Fruit fly (Drosophila melanogaster) whole organism, embryonic: Measurements from ENCODE around the gene CG13126.

Experiments used
- Ada2b ChIP-seq: fragments of 200-800 bp; sonication (Bioruptor generic); IDR thresholded peaks from 2 replicates; pipeline ENCODE4 v1.3.6; 2022; ENCODE audit warnings: missing biosample characterization, missing genetic modification characterization
- Atf6 ChIP-seq: fragments of 200-800 bp; sonication (Bioruptor generic); IDR thresholded peaks from 2 replicates; pipeline ENCODE4 v1.3.6; 2022; ENCODE audit warnings: missing biosample characterization, missing genetic modification characterization
- BtbVII ChIP-seq: fragments of 200-800 bp; sonication (Bioruptor generic); optimal IDR thresholded peaks from 3 replicates; lab custom pipeline; 2017; ENCODE audit warnings: missing biosample characterization, mild to moderate bottlenecking, missing genetic modification characterization
- CG10274 ChIP-seq: fragments of 200-800 bp; sonication (Bioruptor generic); optimal IDR thresholded peaks from 3 replicates; lab custom pipeline; 2017; ENCODE audit warnings: missing biosample characterization, mild to moderate bottlenecking, missing genetic modification characterization
- CG10959 ChIP-seq: fragments of 200-800 bp; sonication (Bioruptor generic); IDR thresholded peaks from 2 replicates; pipeline ENCODE4 v1.3.6; 2022; ENCODE audit warnings: missing biosample characterization, missing genetic modification characterization
- CG11560 ChIP-seq: fragments of 200-800 bp; sonication (Bioruptor generic); IDR thresholded peaks from 3 replicates; pipeline ENCODE4 v1.3.6; 2022; ENCODE audit warnings: missing biosample characterization, missing genetic modification characterization
- CG12155 ChIP-seq: fragments of 200-800 bp; sonication (Bioruptor generic); optimal IDR thresholded peaks from 3 replicates; lab custom pipeline; 2016; ENCODE audit warnings: missing biosample characterization, missing genetic modification characterization
- CG12219 ChIP-seq: fragments of 200-800 bp; sonication (Bioruptor generic); optimal IDR thresholded peaks from 3 replicates; lab custom pipeline; 2018; ENCODE audit warnings: missing biosample characterization, mild to moderate bottlenecking, missing genetic modification characterization
- CG12659 ChIP-seq: fragments of 200-800 bp; sonication (Bioruptor generic); optimal IDR thresholded peaks from 3 replicates; lab custom pipeline; 2017; ENCODE audit warnings: mild to moderate bottlenecking, missing biosample characterization, missing genetic modification reagents, missing genetic modification characterization
- CG13424 ChIP-seq: fragments of 200-800 bp; sonication (Bioruptor generic); optimal IDR thresholded peaks from 2 replicates; lab custom pipeline; 2019; ENCODE audit warnings: missing biosample characterization, mild to moderate bottlenecking, missing genetic modification characterization, moderate library complexity
- CG17361 ChIP-seq: fragments of 200-800 bp; sonication (Bioruptor generic); IDR thresholded peaks from 3 replicates; pipeline ENCODE4 v1.3.6; 2022; ENCODE audit warnings: missing biosample characterization, missing genetic modification characterization
- CG2712 ChIP-seq: fragments of 200-800 bp; optimal IDR thresholded peaks from 3 replicates; lab custom pipeline; 2019; ENCODE audit warnings: missing biosample characterization, mild to moderate bottlenecking, missing genetic modification characterization, moderate library complexity
- CG6854 ChIP-seq: fragments of 200-800 bp; sonication (Bioruptor generic); optimal IDR thresholded peaks from 3 replicates; lab custom pipeline; 2017; ENCODE audit warnings: missing biosample characterization, mild to moderate bottlenecking, missing genetic modification characterization
- CG7839 ChIP-seq: fragments of 200-800 bp; sonication (Bioruptor generic); optimal IDR thresholded peaks from 3 replicates; lab custom pipeline; 2018; ENCODE audit warnings: missing biosample characterization, mild to moderate bottlenecking, missing genetic modification characterization, moderate library complexity
- CG9797 ChIP-seq: fragments of 200-800 bp; sonication (Bioruptor generic); optimal IDR thresholded peaks from 3 replicates; lab custom pipeline; 2018; ENCODE audit warnings: missing biosample characterization, mild to moderate bottlenecking, missing genetic modification characterization
- Chrac-16 ChIP-seq: fragments of 200-800 bp; sonication (Bioruptor generic); optimal IDR thresholded peaks from 3 replicates; lab custom pipeline; 2016; ENCODE audit warnings: missing biosample characterization, missing genetic modification characterization
- Dip3 ChIP-seq: fragments of 200-800 bp; sonication (Bioruptor generic); optimal IDR thresholded peaks from 3 replicates; lab custom pipeline; 2016; ENCODE audit warnings: missing biosample characterization, missing genetic modification characterization
- E2f1 ChIP-seq: fragments of 200-800 bp; sonication (Bioruptor generic); IDR thresholded peaks from 2 replicates; pipeline ENCODE4 v1.3.6; 2022; ENCODE audit warnings: missing biosample characterization, missing genetic modification characterization
- Ets65A ChIP-seq: fragments of 200-800 bp; sonication (Bioruptor generic); peaks from one replicate; lab custom pipeline; 2016; ENCODE audit warnings: missing biosample characterization, missing genetic modification characterization
- Ets97D ChIP-seq: fragments of 200-800 bp; sonication (Bioruptor generic); optimal IDR thresholded peaks from 3 replicates; lab custom pipeline; 2016; ENCODE audit warnings: missing biosample characterization, missing genetic modification characterization
- Fer2 ChIP-seq: fragments of 200-800 bp; sonication (Bioruptor generic); optimal IDR thresholded peaks from 2 replicates; lab custom pipeline; 2018; ENCODE audit warnings: missing biosample characterization, mild to moderate bottlenecking, missing genetic modification characterization, moderate library complexity
- HmgZ ChIP-seq: fragments of 200-800 bp; sonication (Bioruptor generic); optimal IDR thresholded peaks from 2 replicates; lab custom pipeline; 2018; ENCODE audit warnings: missing biosample characterization, mild to moderate bottlenecking, missing genetic modification characterization
- Med ChIP-seq: fragments of 200-800 bp; sonication (Bioruptor generic); peaks from one replicate; lab custom pipeline; 2016; ENCODE audit warnings: missing biosample characterization, missing genetic modification characterization, mild to moderate bottlenecking, inconsistent platforms, moderate library complexity
- Myb ChIP-seq: fragments of 200-800 bp; sonication (Bioruptor generic); optimal IDR thresholded peaks from 2 replicates; lab custom pipeline; 2016; ENCODE audit warnings: missing biosample characterization, missing genetic modification characterization
- Opbp ChIP-seq: fragments of 200-800 bp; sonication (Bioruptor generic); IDR thresholded peaks from 3 replicates; pipeline ENCODE4 v1.3.6; 2022; ENCODE audit warnings: missing biosample characterization, missing genetic modification characterization; ENCODE audit not compliant: partially characterized antibody
- Ravus ChIP-seq: fragments of 200-800 bp; sonication (Bioruptor generic); IDR thresholded peaks from 2 replicates; pipeline ENCODE4 v1.3.6; 2022; ENCODE audit warnings: missing biosample characterization, missing genetic modification characterization
- Six4 ChIP-seq: fragments of 200-800 bp; sonication (Bioruptor generic); optimal IDR thresholded peaks from 2 replicates; lab custom pipeline; 2016; ENCODE audit warnings: missing biosample characterization, missing genetic modification characterization
- Ssrp ChIP-seq: fragments of 200-800 bp; sonication (Bioruptor generic); optimal IDR thresholded peaks from 2 replicates; lab custom pipeline; 2018; ENCODE audit warnings: missing biosample characterization, mild to moderate bottlenecking, missing genetic modification characterization, moderate library complexity
- TFAM ChIP-seq: fragments of 200-800 bp; sonication (Bioruptor generic); optimal IDR thresholded peaks from 2 replicates; lab custom pipeline; 2017; ENCODE audit warnings: missing biosample characterization, missing genetic modification characterization, inconsistent platforms
- Xbp1 ChIP-seq: fragments of 200-800 bp; sonication (Bioruptor generic); optimal IDR thresholded peaks from 3 replicates; lab custom pipeline; 2016; ENCODE audit warnings: missing biosample characterization, mild to moderate bottlenecking, missing genetic modification characterization
- abd-A ChIP-seq: fragments of 200-800 bp; sonication (Bioruptor generic); optimal IDR thresholded peaks from 3 replicates; lab custom pipeline; 2019; ENCODE audit warnings: missing biosample characterization, mild to moderate bottlenecking, missing genetic modification characterization, moderate library complexity
- ac ChIP-seq: fragments of 200-800 bp; sonication (Bioruptor generic); optimal IDR thresholded peaks from 3 replicates; lab custom pipeline; 2017; ENCODE audit warnings: missing biosample characterization, mild to moderate bottlenecking, missing genetic modification characterization
- ash1 ChIP-seq: fragments of 200-800 bp; sonication (Bioruptor generic); optimal IDR thresholded peaks from 2 replicates; lab custom pipeline; 2018; ENCODE audit warnings: missing biosample characterization, mild to moderate bottlenecking, missing genetic modification characterization
- bbx ChIP-seq: fragments of 200-800 bp; sonication (Bioruptor generic); IDR thresholded peaks from 2 replicates; pipeline ENCODE4 v1.3.6; 2022; ENCODE audit warnings: missing biosample characterization, missing genetic modification characterization; ENCODE audit not compliant: partially characterized antibody
- chinmo ChIP-seq: fragments of 200-800 bp; sonication (Bioruptor generic); IDR thresholded peaks from 4 replicates; pipeline ENCODE4 v1.3.6; 2022; ENCODE audit warnings: missing biosample characterization, missing genetic modification characterization; ENCODE audit not compliant: partially characterized antibody
- dm ChIP-seq: fragments of 200-800 bp; sonication (Bioruptor generic); optimal IDR thresholded peaks from 3 replicates; lab custom pipeline; 2016; ENCODE audit warnings: missing biosample characterization, missing genetic modification characterization
- dmrt11E ChIP-seq: fragments of 200-800 bp; sonication (Bioruptor generic); optimal IDR thresholded peaks from 3 replicates; lab custom pipeline; 2018; ENCODE audit warnings: missing biosample characterization, mild to moderate bottlenecking, missing genetic modification characterization, moderate library complexity
- ems ChIP-seq: fragments of 200-800 bp; sonication (Bioruptor generic); optimal IDR thresholded peaks from 3 replicates; lab custom pipeline; 2016; ENCODE audit warnings: missing biosample characterization, missing genetic modification characterization
- exex ChIP-seq: fragments of 200-800 bp; sonication (Bioruptor generic); optimal IDR thresholded peaks from 4 replicates; lab custom pipeline; 2018; ENCODE audit warnings: missing biosample characterization, mild to moderate bottlenecking, missing genetic modification characterization, moderate library complexity
- gsb ChIP-seq: fragments of 200-800 bp; sonication (Bioruptor generic); IDR thresholded peaks from 2 replicates; pipeline ENCODE4 v1.3.6; 2022; ENCODE audit warnings: missing biosample characterization, missing genetic modification characterization
- jigr1 ChIP-seq: fragments of 200-800 bp; sonication (Bioruptor generic); IDR thresholded peaks from 3 replicates; pipeline ENCODE4 v1.3.6; 2022; ENCODE audit warnings: missing biosample characterization, missing genetic modification characterization
- onecut ChIP-seq: fragments of 200-800 bp; sonication (Bioruptor generic); IDR thresholded peaks from 2 replicates; pipeline ENCODE4 v1.3.6; 2022; ENCODE audit warnings: missing biosample characterization, missing genetic modification characterization
- pan ChIP-seq, 4 experiments: fragments of >200 bp in 3 of 4; fragments of 200-800 bp in 1 of 4; sonication (Bioruptor generic) in 1 of 4; optimal IDR thresholded peaks in 3 of 4; IDR thresholded peaks in 1 of 4; 2 replicates each; pipeline versions ENCODE4 v1.3.6 to Lab custom; 2017 to 2022; ENCODE audit warnings: missing biosample characterization in 2 of 4, missing genetic modification characterization in 2 of 4, mixed read lengths in 1 of 4
- pum ChIP-seq: fragments of 200-800 bp; sonication (Bioruptor generic); optimal IDR thresholded peaks from 2 replicates; lab custom pipeline; 2016; ENCODE audit warnings: missing biosample characterization, missing genetic modification characterization
- ro ChIP-seq: fragments of 200-800 bp; sonication (Bioruptor generic); IDR thresholded peaks from 2 replicates; pipeline ENCODE4 v1.3.6; 2022; ENCODE audit warnings: missing biosample characterization, missing genetic modification characterization
- sqz ChIP-seq: fragments of 200-800 bp; sonication (Bioruptor generic); optimal IDR thresholded peaks from 3 replicates; lab custom pipeline; 2018; ENCODE audit warnings: missing biosample characterization, mild to moderate bottlenecking, missing genetic modification characterization
- tio ChIP-seq: fragments of 200-800 bp; sonication (Bioruptor generic); optimal IDR thresholded peaks from 2 replicates; lab custom pipeline; 2017; ENCODE audit warnings: missing biosample characterization, missing genetic modification characterization, inconsistent platforms

The CG13126 gene

DNA sequence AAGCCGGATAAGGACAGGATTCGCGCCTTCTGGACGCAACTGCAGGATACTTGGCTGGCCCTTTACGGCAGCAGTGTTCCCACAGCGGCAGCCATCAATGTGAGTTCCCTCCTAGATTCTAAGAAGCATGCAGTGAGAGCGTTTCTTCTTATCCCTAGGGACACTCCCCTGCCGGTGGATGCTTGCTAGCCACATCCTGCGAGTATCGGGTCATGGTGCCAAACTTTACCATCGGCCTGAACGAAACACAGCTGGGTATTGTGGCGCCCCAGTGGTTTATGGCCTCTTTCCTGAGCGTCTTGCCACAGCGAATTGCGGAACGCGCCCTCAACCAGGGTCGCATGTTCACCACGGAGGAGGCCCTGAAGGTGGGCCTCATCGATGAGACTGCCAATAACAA lies 34.8 kb downstream of the CG13126 start:
- TF ChIP-seq Chrac-16 (GFP tag; lab: Kevin White, UChicago) (no peak), dm (no peak), gsb (peak; percentile 26; the same call in 1 of the 2 replicates), CG10959 (GFP tag; lab: Robert Waterston, UW) (no peak), Six4 (no peak), jigr1 (GFP tag; lab: Robert Waterston, UW) (0 out of 3 replicates have a peak, but pooled peaks have one; percentile 37), Med (GFP tag; lab: Kevin White, UChicago) (peak; percentile 56), Ada2b (GFP tag; lab: Robert Waterston, UW) (no peak), bbx (GFP tag; lab: Robert Waterston, UW) (0 out of 2 replicates have a peak, but pooled peaks have one; percentile 26), ro (GFP tag; lab: Robert Waterston, UW) (no peak), Ets65A (peak; percentile 67), CG11560 (tag; lab: Robert Waterston, UW) (no peak), Opbp (peak; percentile 46; the same call in 1 of the 3 replicates), Fer2 (tag; lab: Kevin White, UChicago) (no peak), Myb (GFP tag; lab: Kevin White, UChicago) (no peak)

DNA sequence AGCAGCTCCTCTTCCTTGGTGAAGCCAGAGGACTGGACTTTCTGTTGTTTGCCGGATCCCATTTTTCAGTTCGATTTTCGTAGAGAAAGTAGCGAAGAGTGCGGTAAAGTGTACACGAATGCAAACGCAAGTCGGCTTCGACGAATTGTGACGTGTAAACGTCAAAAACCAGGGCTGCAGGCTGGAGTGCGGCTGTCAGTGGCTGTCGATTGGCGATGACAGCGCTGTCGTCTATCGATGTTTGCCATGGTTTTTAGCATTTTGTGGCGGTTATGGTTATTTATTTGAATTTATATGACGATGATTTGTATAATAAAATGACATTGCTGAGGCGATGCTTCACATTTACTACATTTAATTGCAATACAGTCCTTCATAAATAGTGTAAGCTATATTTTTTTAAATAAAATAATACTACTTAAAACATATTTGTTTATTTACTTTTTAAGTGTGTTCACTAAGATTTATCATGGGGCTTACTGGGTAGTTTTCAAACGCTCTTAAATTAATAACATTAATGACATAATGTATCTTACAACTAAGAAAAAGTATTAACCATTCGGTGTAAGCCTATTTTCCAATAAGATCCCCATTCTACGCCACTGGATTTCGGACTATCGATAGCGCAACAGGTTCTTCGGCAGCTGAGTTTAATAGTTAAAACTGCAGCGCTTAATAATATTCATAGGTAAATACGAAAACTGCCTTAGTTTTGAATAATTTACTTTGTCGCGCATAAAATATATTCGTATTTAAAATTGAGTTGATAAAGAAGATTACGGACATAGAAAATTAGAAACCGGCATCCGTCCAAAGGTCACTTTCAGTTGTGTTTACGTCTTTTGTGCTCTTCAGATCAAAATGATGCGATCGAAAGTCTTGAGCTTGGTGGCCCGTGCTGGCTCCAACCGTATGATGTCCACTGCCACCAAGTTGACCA lies 35.7 kb downstream of the CG13126 start, which contains the start of the genes CG5885 and CG4598:
CG5885 (minus strand) TSS at position 311 of the 940 bp plus-strand sequence.
CG4598 (plus strand) TSS at position 599 of the 940 bp plus-strand sequence.
- TF ChIP-seq CG7839 (tag; lab: Kevin White, UChicago) (peak; percentile 76), Xbp1 (peak; percentile 81), ems (GFP tag; lab: Kevin White, UChicago) (peak; percentile 11), CG9797 (GFP tag; lab: Kevin White, UChicago) (peak; percentile 47), tio (no peak), dm (no peak), E2f1 (GFP tag; lab: Robert Waterston, UW) (peak; percentile 59), TFAM (no peak), ash1 (GFP tag; lab: Kevin White, UChicago) (no peak), CG12659 (peak; percentile 78), CG13424 (peak; percentile 78), CG17361 (peak; percentile 77), Ets97D (GFP tag; lab: Kevin White, UChicago) (peak; percentile 87), pum (GFP tag; lab: Kevin White, UChicago) (no peak), CG12155 (GFP tag; lab: Kevin White, UChicago) (peak; percentile 69), Ravus (peak; percentile 31), CG2712 (tag; lab: Kevin White, UChicago) (peak; percentile 61), HmgZ (tag; lab: Kevin White, UChicago) (peak; percentile 55), abd-A (tag; lab: Kevin White, UChicago) (no peak), ac (no peak), Atf6 (peak; percentile 67; the same call in 1 of the 2 replicates), pan (optimal IDR thresholded peaks at IDR 0.05; lab: Kevin White, UChicago) (no peak), pan (GFP tag; optimal IDR thresholded peaks at IDR 0.05 in 1 of 2, IDR thresholded peaks at IDR 0.05 in 1 of 2) (peak in 1 of 2 experiments; percentile 64), Dip3 (GFP tag; lab: Kevin White, UChicago) (peak; percentile 21), exex (tag; lab: Kevin White, UChicago) (peak; percentile 44), dmrt11E (tag; lab: Kevin White, UChicago) (peak; percentile 45), CG10274 (GFP tag; lab: Kevin White, UChicago) (no peak), CG12219 (peak; percentile 59), onecut (peak; percentile 55; the same call in 1 of the 2 replicates), sqz (GFP tag; lab: Kevin White, UChicago) (no peak), chinmo (GFP tag; lab: Robert Waterston, UW) (peak; percentile 83; the same call in 2 of the 4 replicates), BtbVII (GFP tag; lab: Kevin White, UChicago) (peak; percentile 52), CG6854 (GFP tag; lab: Kevin White, UChicago) (peak; percentile 35), Ssrp (tag; lab: Kevin White, UChicago) (peak; percentile 70)
